Worm (Caenorhabditis elegans): ENCODE measurements around the gene flp-7.

Gene flp-7

ce11 chrX:5901499-5901898 lies 15.8 kb downstream of the flp-7 start:
- no peak for TF ChIP-seq ceh-43 (GFP tag; optimal IDR thresholded peaks at IDR 0.05)
- no peak for TF ChIP-seq bed-3 (GFP tag; optimal IDR thresholded peaks at IDR 0.05)
- no peak for TF ChIP-seq drap-1 (GFP tag; optimal IDR thresholded peaks at IDR 0.05)
- TF ChIP-seq blmp-1 (tag; optimal IDR thresholded peaks at IDR 0.05): no peak
- no peak for TF ChIP-seq elt-1 (tag; optimal IDR thresholded peaks at IDR 0.05; ENCODE audit: borderline replicate concordance, insufficient read depth)
- TF ChIP-seq hlh-1 (tag; optimal IDR thresholded peaks at IDR 0.05): no peak
- no peak for TF ChIP-seq nhr-237 (tag; optimal IDR thresholded peaks at IDR 0.05)
- no peak for TF ChIP-seq ceh-83 (GFP tag; optimal IDR thresholded peaks at IDR 0.05)
- no peak for TF ChIP-seq elt-3 (tag; optimal IDR thresholded peaks at IDR 0.05)
- no peak for TF ChIP-seq unc-39 (tag; optimal IDR thresholded peaks at IDR 0.05)
- no peak for TF ChIP-seq lin-13 (tag; optimal IDR thresholded peaks at IDR 0.05)
- no peak for TF ChIP-seq cnd-1 (tag; optimal IDR thresholded peaks at IDR 0.05)
- no peak for TF ChIP-seq unc-62 (GFP tag; optimal IDR thresholded peaks at IDR 0.05)

- peak; percentile 74 for TF ChIP-seq ces-1 (GFP tag; optimal IDR thresholded peaks at IDR 0.05)
- no peak for TF ChIP-seq nhr-12 (tag; optimal IDR thresholded peaks at IDR 0.05)
- no peak for TF ChIP-seq nhr-2 (tag; optimal IDR thresholded peaks at IDR 0.05)
These were observed 18.2 kb downstream of the flp-7 start for ce11 chrX:5903896-5904295.

- no peak for TF ChIP-seq ceh-39 (tag; optimal IDR thresholded peaks at IDR 0.05)
These were observed 19.0 kb downstream of the flp-7 start, which contains the start of gene nlp-49 for ce11 chrX:5904603-5905081. TSS of gene nlp-49 (plus strand) at chrX:5904653.

- no peak for TF ChIP-seq nhr-2 (tag; optimal IDR thresholded peaks at IDR 0.05)
- TF ChIP-seq ces-1 (GFP tag; optimal IDR thresholded peaks at IDR 0.05): no peak
- no peak for TF ChIP-seq pha-4 (tag; optimal IDR thresholded peaks at IDR 0.05)
- no peak for TF ChIP-seq unc-62 (GFP tag; optimal IDR thresholded peaks at IDR 0.05)
- TF ChIP-seq blmp-1 (tag; optimal IDR thresholded peaks at IDR 0.05): no peak
- no peak for TF ChIP-seq drap-1 (GFP tag; optimal IDR thresholded peaks at IDR 0.05)
- no peak for TF ChIP-seq snpc-4 (tag; optimal IDR thresholded peaks at IDR 0.05)
- TF ChIP-seq tbx-8 (GFP tag; optimal IDR thresholded peaks at IDR 0.05): no peak
- TF ChIP-seq flh-1 (GFP tag; optimal IDR thresholded peaks at IDR 0.05): no peak
- no peak for TF ChIP-seq ztf-11 (tag; optimal IDR thresholded peaks at IDR 0.05)
- TF ChIP-seq lin-32 (GFP tag; optimal IDR thresholded peaks at IDR 0.05): no peak
- TF ChIP-seq ceh-39 (tag; optimal IDR thresholded peaks at IDR 0.05): no peak
- no peak for TF ChIP-seq sptf-1 (tag; optimal IDR thresholded peaks at IDR 0.05)
- no peak for TF ChIP-seq hlh-1 (tag; optimal IDR thresholded peaks at IDR 0.05)
- TF ChIP-seq ceh-83 (GFP tag; optimal IDR thresholded peaks at IDR 0.05): no peak
- no peak for TF ChIP-seq nhr-76 (tag; optimal IDR thresholded peaks at IDR 0.05)
- no peak for TF ChIP-seq lsy-2 (tag; optimal IDR thresholded peaks at IDR 0.05)
- TF ChIP-seq lin-13 (tag; optimal IDR thresholded peaks at IDR 0.05): no peak
- TF ChIP-seq cnd-1 (tag; optimal IDR thresholded peaks at IDR 0.05): no peak
- no peak for TF ChIP-seq mls-2 (tag; optimal IDR thresholded peaks at IDR 0.05)
These were observed 20.1 kb downstream of the flp-7 start for ce11 chrX:5905764-5906163.

DNA sequence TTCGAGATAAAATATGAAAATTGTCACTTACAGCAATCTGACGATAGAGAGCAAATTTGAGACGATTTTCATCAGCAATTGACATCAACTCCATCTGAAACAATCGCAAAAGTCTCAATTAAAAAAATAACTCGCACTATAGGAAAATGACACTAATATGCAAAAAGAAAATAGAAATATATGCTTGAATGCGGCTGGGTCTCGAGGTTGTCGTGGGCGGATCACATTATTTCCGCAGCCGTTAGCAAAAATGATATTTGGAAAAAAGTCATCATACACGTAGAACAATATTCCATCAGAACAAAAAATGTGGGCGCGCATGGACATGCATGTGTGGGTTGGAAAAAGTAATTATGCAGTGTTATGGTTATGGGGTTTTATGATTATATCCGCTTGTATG lies 31.6 kb downstream of the flp-7 start, which contains the start of gene Y23B4A.1:
Y23B4A.1 (minus strand) TSS at position 101 of the 400 bp plus-strand sequence.
- TF ChIP-seq pha-4 (tag; optimal IDR thresholded peaks at IDR 0.05) (no peak), flh-1 (GFP tag; optimal IDR thresholded peaks at IDR 0.05) (no peak), unc-39 (tag; optimal IDR thresholded peaks at IDR 0.05) (no peak), hlh-1 (tag; optimal IDR thresholded peaks at IDR 0.05) (no peak), lin-13 (tag; optimal IDR thresholded peaks at IDR 0.05) (no peak), lsy-2 (tag; optimal IDR thresholded peaks at IDR 0.05) (no peak), ham-2 (GFP tag; optimal IDR thresholded peaks at IDR 0.05) (no peak), zip-8 (tag; optimal IDR thresholded peaks at IDR 0.05) (no peak)

DNA sequence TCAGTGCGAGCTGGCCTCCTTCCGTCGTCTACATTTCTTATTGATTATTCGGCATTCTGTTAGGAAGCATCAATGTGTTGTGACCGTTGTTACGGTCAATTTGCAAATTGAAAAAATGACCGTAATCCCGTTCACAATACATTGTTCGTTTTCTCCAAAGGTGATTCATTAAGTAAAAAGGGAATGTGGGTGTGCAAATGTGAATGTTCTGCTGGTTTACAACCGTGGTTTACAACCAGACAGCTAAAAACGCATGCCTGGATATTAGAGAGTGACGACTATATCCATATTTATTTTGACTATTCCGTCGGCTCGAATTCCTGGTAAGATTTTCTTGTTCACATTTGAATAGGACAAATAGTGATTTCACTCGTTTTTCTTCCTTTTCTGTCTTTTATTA lies 33.4 kb downstream of the flp-7 start, which contains the start of gene capa-1:
capa-1 (plus strand) TSS at position 301 of the 400 bp plus-strand sequence.
- TF ChIP-seq nhr-12 (tag; optimal IDR thresholded peaks at IDR 0.05) (no peak), sem-2 (GFP tag; optimal IDR thresholded peaks at IDR 0.05) (no peak), unc-62 (GFP tag; optimal IDR thresholded peaks at IDR 0.05) (no peak), sptf-1 (tag; optimal IDR thresholded peaks at IDR 0.05) (no peak), ceh-43 (GFP tag; optimal IDR thresholded peaks at IDR 0.05) (no peak), ham-2 (GFP tag; optimal IDR thresholded peaks at IDR 0.05) (no peak), mep-1 (tag; optimal IDR thresholded peaks at IDR 0.05) (no peak), lin-13 (tag; optimal IDR thresholded peaks at IDR 0.05) (no peak)
